Worm (Caenorhabditis elegans) whole organism, early embryonic: ENCODE measurements around the gene sdz-36.

Source experiments
- B0310.2 ChIP-seq: sonication (generic microtip); optimal IDR thresholded peaks from 2 replicates; lab custom pipeline; 2016; ENCODE audit warnings: mild to moderate bottlenecking, missing genetic modification characterization, missing compliant biosample characterization
- aly-1 ChIP-seq: sonication (generic microtip); optimal IDR thresholded peaks from 2 replicates; lab custom pipeline; 2016; ENCODE audit warnings: missing genetic modification characterization, missing compliant biosample characterization
- ama-1 ChIP-seq: fragments of 150-350 bp; optimal IDR thresholded peaks from 2 replicates; lab custom pipeline; 2014
- ceh-13 ChIP-seq: fragments of 200-800 bp; sonication (Bioruptor generic); optimal IDR thresholded peaks from 2 replicates; lab custom pipeline; 2018; ENCODE audit warnings: mild to moderate bottlenecking, missing genetic modification characterization, missing compliant biosample characterization
- ceh-36 ChIP-seq: sonication (generic microtip); optimal IDR thresholded peaks from 2 replicates; lab custom pipeline; 2016; ENCODE audit warnings: missing genetic modification characterization, inconsistent platforms, missing compliant biosample characterization
- ets-7 ChIP-seq: sonication (generic microtip); optimal IDR thresholded peaks from 2 replicates; lab custom pipeline; 2016; ENCODE audit warnings: missing genotype, missing genetic modification characterization, missing compliant biosample characterization
- flt-1 ChIP-seq: fragments of 200-800 bp; sonication (Bioruptor generic); IDR thresholded peaks from 2 replicates; pipeline ENCODE4 v1.3.6; 2022; ENCODE audit warnings: missing genetic modification characterization, missing compliant biosample characterization
- hmbx-1 ChIP-seq: sonication (generic microtip); optimal IDR thresholded peaks from 2 replicates; lab custom pipeline; 2016; ENCODE audit warnings: mild to moderate bottlenecking, missing genetic modification characterization, missing compliant biosample characterization
- hmg-4 ChIP-seq: fragments of 200-800 bp; sonication (Bioruptor generic); optimal IDR thresholded peaks from 2 replicates; lab custom pipeline; 2018; ENCODE audit warnings: mild to moderate bottlenecking, missing genetic modification characterization, missing compliant biosample characterization
- hnd-1 ChIP-seq: sonication (generic microtip); optimal IDR thresholded peaks from 2 replicates; lab custom pipeline; 2016; ENCODE audit warnings: missing genetic modification characterization, missing compliant biosample characterization
- scrt-1 ChIP-seq: fragments of 200-800 bp; sonication (Bioruptor generic); IDR thresholded peaks from 2 replicates; pipeline ENCODE4 v1.3.6; 2022; ENCODE audit warnings: missing genetic modification characterization, missing compliant biosample characterization
- sea-1 ChIP-seq: fragments of 200-800 bp; sonication (Bioruptor generic); conservative IDR thresholded peaks from 2 replicates; pipeline ENCODE4 v1.3.6; 2022; ENCODE audit warnings: missing genetic modification characterization, missing compliant biosample characterization
- tbx-37 ChIP-seq: fragments of 200-800 bp; sonication (Bioruptor generic); conservative IDR thresholded peaks from 2 replicates; pipeline ENCODE4 v1.3.6; 2022; ENCODE audit warnings: missing genetic modification reagents, missing genetic modification characterization, missing compliant biosample characterization
- tra-4 ChIP-seq: sonication (generic microtip); optimal IDR thresholded peaks from 2 replicates; lab custom pipeline; 2017; ENCODE audit warnings: missing genetic modification characterization, missing compliant biosample characterization

ce11 chrIV:9673206-9673605, 17.5 kb upstream of the sdz-36 start:
- TF ChIP-seq B0310.2 (tag; lab: Kevin White, UChicago), result no peak
- no peak for TF ChIP-seq ceh-36 (tag; lab: Kevin White, UChicago)
- no peak for TF ChIP-seq aly-1 (tag; lab: Kevin White, UChicago)
- no peak for TF ChIP-seq hnd-1 (tag; lab: Kevin White, UChicago)
- no peak for TF ChIP-seq flt-1 (GFP tag; lab: Robert Waterston, UW)
- no peak for TF ChIP-seq hmbx-1 (tag; lab: Kevin White, UChicago)
- TF ChIP-seq tbx-37 (GFP tag; lab: Robert Waterston, UW), result no peak
- no peak for TF ChIP-seq tra-4 (tag; lab: Kevin White, UChicago)
- no peak for TF ChIP-seq hmg-4 (GFP tag; lab: Kevin White, UChicago)
- TF ChIP-seq ceh-13 (GFP tag; lab: Kevin White, UChicago), result no peak
- no peak for TF ChIP-seq scrt-1 (GFP tag; lab: Robert Waterston, UW)
- no peak for TF ChIP-seq ama-1
- no peak for TF ChIP-seq sea-1 (GFP tag; lab: Robert Waterston, UW)
- no peak for TF ChIP-seq ets-7 (tag; lab: Kevin White, UChicago)
